Fruit fly (Drosophila melanogaster) whole organism, embryonic: Measurements from ENCODE around the gene Prosalpha6T.

Experiments used
- Atf6 ChIP-seq: fragments of 200-800 bp; sonication (Bioruptor generic); IDR thresholded peaks from 2 replicates; pipeline ENCODE4 v1.3.6; 2022; ENCODE audit warnings: missing biosample characterization, missing genetic modification characterization
- CG10462 ChIP-seq: fragments of 200-800 bp; sonication (Bioruptor generic); optimal IDR thresholded peaks from 2 replicates; lab custom pipeline; 2016; ENCODE audit warnings: missing biosample characterization, missing genetic modification characterization
- CG11247 ChIP-seq: fragments of 200-800 bp; sonication (Bioruptor generic); IDR thresholded peaks from 2 replicates; pipeline ENCODE4 v1.3.6; 2022; ENCODE audit warnings: missing biosample characterization, missing genetic modification characterization
- CG12219 ChIP-seq: fragments of 200-800 bp; sonication (Bioruptor generic); optimal IDR thresholded peaks from 3 replicates; lab custom pipeline; 2018; ENCODE audit warnings: missing biosample characterization, mild to moderate bottlenecking, missing genetic modification characterization
- CG12769 ChIP-seq: fragments of 200-800 bp; sonication (Bioruptor generic); optimal IDR thresholded peaks from 2 replicates; lab custom pipeline; 2019; ENCODE audit warnings: missing biosample characterization, mild to moderate bottlenecking, missing genetic modification characterization, moderate library complexity
- CG14710 ChIP-seq: fragments of 200-800 bp; sonication (Bioruptor generic); optimal IDR thresholded peaks from 3 replicates; lab custom pipeline; 2019; ENCODE audit warnings: missing biosample characterization, mild to moderate bottlenecking, missing genetic modification characterization, moderate library complexity
- CG15073 ChIP-seq: fragments of 200-800 bp; sonication (Bioruptor generic); optimal IDR thresholded peaks from 2 replicates; lab custom pipeline; 2016; ENCODE audit warnings: missing biosample characterization, missing genetic modification characterization
- CG1602 ChIP-seq: fragments of 200-800 bp; sonication (Bioruptor generic); optimal IDR thresholded peaks from 3 replicates; lab custom pipeline; 2016; ENCODE audit warnings: missing biosample characterization, missing genetic modification characterization
- CG16779 ChIP-seq: fragments of 200-800 bp; sonication (Bioruptor generic); IDR thresholded peaks from 2 replicates; pipeline ENCODE4 v1.3.6; 2022; ENCODE audit warnings: missing biosample characterization, missing genetic modification characterization
- CG17802 ChIP-seq: fragments of 200-800 bp; sonication (Bioruptor generic); optimal IDR thresholded peaks from 2 replicates; lab custom pipeline; 2018; ENCODE audit warnings: missing biosample characterization, mild to moderate bottlenecking, missing genetic modification characterization, moderate library complexity
- CG18011 ChIP-seq: fragments of 200-800 bp; sonication (Bioruptor generic); optimal IDR thresholded peaks from 2 replicates; lab custom pipeline; 2017; ENCODE audit warnings: missing biosample characterization, missing genetic modification characterization, mild to moderate bottlenecking, moderate library complexity, missing genotype
- CG18599 ChIP-seq: fragments of 200-800 bp; sonication (Bioruptor generic); optimal IDR thresholded peaks from 3 replicates; lab custom pipeline; 2017; ENCODE audit warnings: missing biosample characterization, missing genetic modification characterization, mild to moderate bottlenecking, moderate library complexity, missing genetic modification reagents
- CG18764 ChIP-seq: fragments of 200-800 bp; sonication (Bioruptor generic); optimal IDR thresholded peaks from 3 replicates; lab custom pipeline; 2016; ENCODE audit warnings: missing biosample characterization, missing genetic modification characterization
- CG30020 ChIP-seq: fragments of 200-800 bp; optimal IDR thresholded peaks from 2 replicates; lab custom pipeline; 2019; ENCODE audit warnings: missing biosample characterization, mild to moderate bottlenecking, missing genetic modification characterization, moderate library complexity
- CG32532 ChIP-seq: fragments of 200-800 bp; sonication (Bioruptor generic); IDR thresholded peaks from 2 replicates; pipeline ENCODE4 v1.3.6; 2022; ENCODE audit warnings: missing biosample characterization, missing genetic modification characterization
- CG32772 ChIP-seq: fragments of 200-800 bp; sonication (Bioruptor generic); IDR thresholded peaks from 2 replicates; pipeline ENCODE4 v1.3.6; 2022; ENCODE audit warnings: missing biosample characterization, missing genetic modification characterization
- CG3838 ChIP-seq: fragments of 200-800 bp; sonication (Bioruptor generic); optimal IDR thresholded peaks from 3 replicates; lab custom pipeline; 2016; ENCODE audit warnings: missing biosample characterization, missing genetic modification characterization
- CG4404 ChIP-seq: fragments of 200-800 bp; sonication (Bioruptor generic); IDR thresholded peaks from 2 replicates; pipeline ENCODE4 v1.3.6; 2022; ENCODE audit warnings: missing biosample characterization, missing genetic modification characterization
- CG4617 ChIP-seq: fragments of 200-800 bp; sonication (Bioruptor generic); optimal IDR thresholded peaks from 3 replicates; lab custom pipeline; 2016; ENCODE audit warnings: missing biosample characterization, missing genetic modification characterization, borderline replicate concordance
- CG4707 ChIP-seq: fragments of 200-800 bp; sonication (Bioruptor generic); optimal IDR thresholded peaks from 2 replicates; lab custom pipeline; 2018; ENCODE audit warnings: missing biosample characterization, mild to moderate bottlenecking, missing genetic modification characterization, moderate library complexity
- CG6254 ChIP-seq: fragments of 200-800 bp; sonication (Bioruptor generic); optimal IDR thresholded peaks from 3 replicates; lab custom pipeline; 2017; ENCODE audit warnings: mild to moderate bottlenecking, missing biosample characterization, missing genetic modification reagents, missing genetic modification characterization
- Chrac-16 ChIP-seq: fragments of 200-800 bp; sonication (Bioruptor generic); optimal IDR thresholded peaks from 3 replicates; lab custom pipeline; 2016; ENCODE audit warnings: missing biosample characterization, missing genetic modification characterization
- D19A ChIP-seq: fragments of 200-800 bp; optimal IDR thresholded peaks from 3 replicates; lab custom pipeline; 2019; ENCODE audit warnings: missing biosample characterization, mild to moderate bottlenecking, missing genetic modification characterization, moderate library complexity
- H15 ChIP-seq: fragments of 200-800 bp; sonication (Bioruptor generic); IDR thresholded peaks from 3 replicates; pipeline ENCODE4 v1.3.6; 2022; ENCODE audit warnings: missing biosample characterization, missing genetic modification characterization
- HHEX ChIP-seq: fragments of 200-800 bp; sonication (Bioruptor generic); optimal IDR thresholded peaks from 3 replicates; lab custom pipeline; 2017; ENCODE audit warnings: missing biosample characterization, mild to moderate bottlenecking, missing genetic modification characterization, missing genetic modification reagents
- HLH54F ChIP-seq: fragments of 200-800 bp; sonication (Bioruptor generic); optimal IDR thresholded peaks from 3 replicates; lab custom pipeline; 2016; ENCODE audit warnings: missing biosample characterization, missing genetic modification characterization
- Hmx ChIP-seq: fragments of 200-800 bp; sonication (Bioruptor generic); optimal IDR thresholded peaks from 2 replicates; lab custom pipeline; 2016; ENCODE audit warnings: missing biosample characterization, missing genetic modification characterization
- Jarid2 ChIP-seq: fragments of 200-800 bp; sonication (Bioruptor generic); optimal IDR thresholded peaks from 3 replicates; lab custom pipeline; 2017; ENCODE audit warnings: mild to moderate bottlenecking, missing biosample characterization, missing genetic modification reagents, missing genetic modification characterization
- Lhr ChIP-seq: fragments of 200-800 bp; sonication (Bioruptor generic); optimal IDR thresholded peaks from 3 replicates; lab custom pipeline; 2017; ENCODE audit warnings: mild to moderate bottlenecking, missing biosample characterization, missing genetic modification reagents, missing genetic modification characterization
- Pdp1 ChIP-seq, 2 experiments: fragments of 200-800 bp; sonication (Bioruptor generic); optimal IDR thresholded peaks; 3 replicates each; lab custom pipeline; 2016; ENCODE audit warnings: missing biosample characterization in 2 of 2, missing genetic modification characterization in 2 of 2, mild to moderate bottlenecking in 1 of 2, moderate library complexity in 1 of 2
- Rfx ChIP-seq: fragments of 200-800 bp; sonication (Bioruptor generic); IDR thresholded peaks from 2 replicates; pipeline ENCODE4 v1.3.6; 2022; ENCODE audit warnings: missing biosample characterization, missing genetic modification characterization
- Rx ChIP-seq: fragments of 200-800 bp; sonication (Bioruptor generic); IDR thresholded peaks from 2 replicates; pipeline ENCODE4 v1.3.6; 2022; ENCODE audit warnings: missing biosample characterization, missing genetic modification characterization
- Xrp1 ChIP-seq: fragments of 200-800 bp; sonication (Bioruptor generic); IDR thresholded peaks from 2 replicates; pipeline ENCODE4 v1.3.6; 2022; ENCODE audit warnings: missing biosample characterization, missing genetic modification characterization
- ab ChIP-seq: fragments of 200-800 bp; sonication (Bioruptor generic); optimal IDR thresholded peaks from 2 replicates; lab custom pipeline; 2016; ENCODE audit warnings: missing biosample characterization, missing genetic modification characterization
- ase ChIP-seq: fragments of 200-800 bp; sonication (Bioruptor generic); IDR thresholded peaks from 3 replicates; pipeline ENCODE4 v1.3.6; 2022; ENCODE audit warnings: missing biosample characterization, missing genetic modification characterization
- bcd ChIP-seq: fragments of 200-800 bp; sonication (Bioruptor generic); optimal IDR thresholded peaks from 2 replicates; lab custom pipeline; 2017; ENCODE audit warnings: missing biosample characterization, mild to moderate bottlenecking, missing genetic modification characterization
- cad ChIP-seq: fragments of >200 bp; optimal IDR thresholded peaks from 2 replicates; lab custom pipeline; 2017; ENCODE audit warnings: missing biosample characterization, missing genetic modification characterization
- dmrt11E ChIP-seq: fragments of 200-800 bp; sonication (Bioruptor generic); optimal IDR thresholded peaks from 3 replicates; lab custom pipeline; 2018; ENCODE audit warnings: missing biosample characterization, mild to moderate bottlenecking, missing genetic modification characterization, moderate library complexity
- fd102C ChIP-seq: fragments of 200-800 bp; sonication (Bioruptor generic); optimal IDR thresholded peaks from 2 replicates; lab custom pipeline; 2018; ENCODE audit warnings: missing biosample characterization, mild to moderate bottlenecking, missing genetic modification characterization, moderate library complexity
- fd3F ChIP-seq: fragments of 200-800 bp; sonication (Bioruptor generic); optimal IDR thresholded peaks from 2 replicates; lab custom pipeline; 2018; ENCODE audit warnings: missing biosample characterization, mild to moderate bottlenecking, missing genetic modification characterization, moderate library complexity
- ftz-f1 ChIP-seq: fragments of 200-800 bp; sonication (Bioruptor generic); optimal IDR thresholded peaks from 2 replicates; lab custom pipeline; 2016; ENCODE audit warnings: missing biosample characterization, missing genetic modification characterization
- ind ChIP-seq: fragments of 200-800 bp; sonication (Bioruptor generic); optimal IDR thresholded peaks from 3 replicates; lab custom pipeline; 2016; ENCODE audit warnings: missing biosample characterization, missing genetic modification characterization
- jing ChIP-seq: fragments of 200-800 bp; sonication (Bioruptor generic); optimal IDR thresholded peaks from 2 replicates; lab custom pipeline; 2018; ENCODE audit warnings: missing biosample characterization, mild to moderate bottlenecking, missing genetic modification characterization
- ken ChIP-seq: fragments of 200-800 bp; sonication (Bioruptor generic); IDR thresholded peaks from 3 replicates; pipeline ENCODE4 v1.3.6; 2022; ENCODE audit warnings: missing biosample characterization, missing genetic modification characterization
- knrl ChIP-seq: fragments of 200-800 bp; sonication (Bioruptor generic); IDR thresholded peaks from 3 replicates; pipeline ENCODE4 v1.3.6; 2022; ENCODE audit warnings: missing biosample characterization, missing genetic modification characterization; ENCODE audit not compliant: partially characterized antibody
- pb ChIP-seq: fragments of 200-800 bp; sonication (Bioruptor generic); optimal IDR thresholded peaks from 3 replicates; lab custom pipeline; 2016; ENCODE audit warnings: missing biosample characterization, missing genetic modification characterization
- pzg ChIP-seq: fragments of 200-800 bp; sonication (Bioruptor generic); optimal IDR thresholded peaks from 3 replicates; lab custom pipeline; 2018; ENCODE audit warnings: missing biosample characterization, mild to moderate bottlenecking, missing genetic modification characterization, moderate library complexity
- ssp ChIP-seq: fragments of 200-800 bp; sonication (Bioruptor generic); IDR thresholded peaks from 2 replicates; pipeline ENCODE4 v1.3.6; 2022; ENCODE audit warnings: missing biosample characterization, missing genetic modification characterization
- stc ChIP-seq: fragments of 200-800 bp; sonication (Bioruptor generic); IDR thresholded peaks from 2 replicates; pipeline ENCODE4 v1.3.6; 2022; ENCODE audit warnings: missing biosample characterization, missing genetic modification characterization
- yki ChIP-seq: fragments of >200 bp; optimal IDR thresholded peaks from 3 replicates; lab custom pipeline; 2018

Gene Prosalpha6T

DNA sequence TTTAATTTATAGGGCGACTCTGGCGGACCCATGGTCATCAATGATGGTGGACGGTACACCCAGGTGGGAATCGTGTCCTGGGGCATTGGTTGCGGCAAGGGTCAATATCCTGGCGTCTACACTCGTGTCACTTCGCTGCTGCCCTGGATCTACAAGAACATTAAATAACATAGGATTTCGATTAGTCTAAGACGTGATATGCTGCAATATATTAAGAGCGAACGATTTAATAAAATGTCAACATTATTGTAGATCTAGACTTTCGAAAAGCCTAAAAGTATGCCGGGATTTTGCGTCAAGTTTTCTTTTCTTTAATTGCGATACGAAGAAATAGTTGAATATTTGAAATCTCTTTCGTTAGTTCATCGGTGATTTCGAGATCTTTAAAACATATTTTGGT lies 25.3 kb downstream of the Prosalpha6T start, which contains the start of gene Naa20B:
TSS of gene Naa20B (plus strand) at position 301 of the 400 bp plus-strand sequence.
- TF ChIP-seq CG4617 (GFP tag; lab: Kevin White, UChicago) = no peak

DNA sequence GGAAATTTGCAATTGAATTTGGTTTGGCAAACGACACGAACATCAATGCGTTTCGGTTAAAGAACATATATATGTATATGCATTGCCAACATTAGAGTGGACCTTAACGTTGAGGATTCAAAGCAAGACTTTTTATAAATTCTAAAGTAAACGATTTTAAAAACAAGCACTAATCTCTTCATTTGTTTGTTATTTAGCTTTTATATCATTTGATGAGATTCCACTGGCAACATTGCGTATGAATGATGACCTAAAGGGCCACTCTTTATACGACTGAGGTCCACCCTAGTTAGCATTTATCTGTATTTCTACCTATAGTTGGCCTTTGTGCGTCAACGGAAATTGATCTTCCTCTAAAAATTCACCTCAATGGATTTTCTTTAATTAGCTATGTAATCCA lies 26.9 kb downstream of the Prosalpha6T start:
- TF ChIP-seq bcd (GFP tag; lab: Kevin White, UChicago) = peak; percentile 1
- no peak for TF ChIP-seq fd102C (GFP tag; lab: Kevin White, UChicago)
- TF ChIP-seq CG4404 (GFP tag; lab: Robert Waterston, UW) = no peak
- TF ChIP-seq pb (GFP tag; lab: Kevin White, UChicago) = no peak
- no peak for TF ChIP-seq CG1602 (GFP tag; lab: Kevin White, UChicago)
- TF ChIP-seq CG14710 (tag; lab: Kevin White, UChicago) = no peak
- peak; percentile 40; the same call in 1 of the 2 replicates for TF ChIP-seq Xrp1 (GFP tag; lab: Robert Waterston, UW)
- no peak for TF ChIP-seq Lhr (GFP tag; lab: Kevin White, UChicago)
- no peak for TF ChIP-seq yki (lab: Kevin White, UChicago)
- no peak for TF ChIP-seq CG11247 (GFP tag; lab: Robert Waterston, UW)
- TF ChIP-seq CG4707 = no peak
- TF ChIP-seq Pdp1 (GFP tag; optimal IDR thresholded peaks at IDR 0.05; lab: Kevin White, UChicago) = no peak
- TF ChIP-seq CG16779 = no peak
- TF ChIP-seq jing (GFP tag; lab: Kevin White, UChicago) = no peak
- no peak for TF ChIP-seq Hmx
- TF ChIP-seq ase (GFP tag; lab: Robert Waterston, UW) = no peak
- no peak for TF ChIP-seq Rx
- TF ChIP-seq Chrac-16 (GFP tag; lab: Kevin White, UChicago) = no peak
- TF ChIP-seq CG18764 (GFP tag; lab: Kevin White, UChicago) = no peak
- no peak for TF ChIP-seq stc
- no peak for TF ChIP-seq CG30020 (tag; lab: Kevin White, UChicago)
- TF ChIP-seq dmrt11E (tag; lab: Kevin White, UChicago) = no peak
- no peak for TF ChIP-seq CG10462 (GFP tag; lab: Kevin White, UChicago)
- no peak for TF ChIP-seq HLH54F (GFP tag; lab: Kevin White, UChicago)
- no peak for TF ChIP-seq Jarid2 (GFP tag; lab: Kevin White, UChicago)
- TF ChIP-seq CG17802 = no peak
- no peak for TF ChIP-seq CG32772 (GFP tag; lab: Robert Waterston, UW)
- TF ChIP-seq HHEX (GFP tag; lab: Kevin White, UChicago) = peak; percentile 30
- no peak for TF ChIP-seq ab (GFP tag; lab: Kevin White, UChicago)
- peak; percentile 47 for TF ChIP-seq CG12219 (GFP tag; lab: Kevin White, UChicago)
- TF ChIP-seq H15 (GFP tag; lab: Robert Waterston, UW) = no peak
- TF ChIP-seq knrl (GFP tag; lab: Robert Waterston, UW) = no peak
- no peak for TF ChIP-seq ssp (GFP tag; lab: Robert Waterston, UW)
- TF ChIP-seq Rfx (GFP tag; lab: Robert Waterston, UW) = peak; percentile 47
- TF ChIP-seq CG18599 = peak; percentile 20
- TF ChIP-seq ind (GFP tag; lab: Kevin White, UChicago) = no peak
- no peak for TF ChIP-seq D19A (tag; lab: Kevin White, UChicago)
- no peak for TF ChIP-seq CG3838 (GFP tag; lab: Kevin White, UChicago)
- TF ChIP-seq CG6254 (GFP tag; lab: Kevin White, UChicago) = peak; percentile 3
- TF ChIP-seq CG15073 (GFP tag; lab: Kevin White, UChicago) = no peak
- no peak for TF ChIP-seq Atf6 (GFP tag; lab: Robert Waterston, UW)
- TF ChIP-seq fd3F = no peak
- no peak for TF ChIP-seq CG18011 (GFP tag; lab: Kevin White, UChicago)
- TF ChIP-seq CG32532 (GFP tag; lab: Robert Waterston, UW) = peak; percentile 40; the same call in 1 of the 2 replicates
- no peak for TF ChIP-seq cad (GFP tag; lab: Kevin White, UChicago)
- TF ChIP-seq pzg (GFP tag; lab: Kevin White, UChicago) = no peak
- no peak for TF ChIP-seq ken (GFP tag; lab: Robert Waterston, UW)
- no peak for TF ChIP-seq ftz-f1 (GFP tag; lab: Kevin White, UChicago)
- peak; percentile 15 for TF ChIP-seq CG12769 (tag; lab: Kevin White, UChicago)
